Worm (Caenorhabditis elegans) whole organism, early embryonic: Measurements from ENCODE around the gene T02H6.1.

Source experiments
- scrt-1 ChIP-seq: fragments of 200-800 bp; sonication (Bioruptor generic); IDR thresholded peaks from 2 replicates; pipeline ENCODE4 v1.3.6; 2022; ENCODE audit warnings: missing genetic modification characterization, missing compliant biosample characterization
- sea-1 ChIP-seq: fragments of 200-800 bp; sonication (Bioruptor generic); conservative IDR thresholded peaks from 2 replicates; pipeline ENCODE4 v1.3.6; 2022; ENCODE audit warnings: missing genetic modification characterization, missing compliant biosample characterization

DNA sequence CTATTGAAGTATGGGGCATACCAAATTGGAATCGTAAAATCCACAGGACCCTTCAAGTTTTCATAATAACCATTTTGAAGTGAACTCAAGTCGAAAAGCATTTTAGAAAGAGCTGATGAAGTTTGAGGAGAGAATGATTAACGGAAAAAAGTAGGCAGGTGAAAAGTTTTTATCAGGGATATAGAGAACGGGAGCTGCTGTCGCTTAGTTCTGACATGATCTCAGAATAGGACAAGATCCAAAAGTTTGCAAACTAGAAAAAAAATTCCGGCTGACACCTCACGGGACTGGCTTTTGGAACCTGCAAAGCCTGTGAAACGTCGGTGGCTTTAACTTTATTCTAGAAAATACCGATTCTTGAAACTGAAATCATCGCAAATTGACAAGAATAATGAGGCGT lies 38.2 kb upstream of the T02H6.1 start, which contains the start of gene sri-46:
- TF ChIP-seq sea-1 = no peak
- TF ChIP-seq scrt-1 (GFP tag; lab: Robert Waterston, UW) = no peak
